Worm (Caenorhabditis elegans): ENCODE data around the gene tig-3.

DNA sequence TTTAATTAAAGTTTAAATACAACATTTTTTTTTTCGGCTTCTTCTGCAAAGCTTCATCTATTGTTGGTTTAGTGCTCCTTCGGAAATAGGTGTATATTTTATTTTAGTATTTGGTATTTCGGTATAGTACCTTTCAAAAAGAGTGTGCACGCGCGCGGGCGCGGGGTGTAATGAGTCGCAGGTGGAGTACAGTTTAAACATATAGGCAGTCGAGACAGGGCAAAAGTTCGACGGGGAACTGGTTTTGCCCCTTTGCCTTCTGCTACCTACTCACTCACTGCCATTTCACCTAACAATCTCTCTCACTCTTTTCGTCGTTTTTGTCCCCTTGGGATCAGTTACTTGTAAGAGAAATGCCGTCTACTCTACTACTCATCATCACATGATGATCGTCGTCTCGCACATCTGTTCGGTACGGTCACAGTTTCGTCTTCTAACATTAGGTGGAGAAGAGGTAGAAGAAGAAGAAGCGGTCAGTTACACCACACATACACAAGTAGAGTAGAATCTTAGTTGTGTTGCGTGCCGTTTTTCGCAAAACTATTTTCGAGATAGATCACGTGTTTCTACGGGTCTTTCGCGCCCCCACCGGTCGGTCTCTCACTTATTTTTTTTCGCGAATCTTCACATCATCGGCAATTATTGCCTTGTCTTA is 39.2 kb downstream of the tig-3 start:
- TF ChIP-seq dve-1 (tag; optimal IDR thresholded peaks at IDR 0.05) = no peak
- no peak for TF ChIP-seq nhr-232 (tag; optimal IDR thresholded peaks at IDR 0.05)
- TF ChIP-seq ceh-30 (tag; optimal IDR thresholded peaks at IDR 0.05) = no peak
- TF ChIP-seq madf-2 (tag; optimal IDR thresholded peaks at IDR 0.05) = no peak
- TF ChIP-seq K02D7.2 (tag; optimal IDR thresholded peaks at IDR 0.05) = no peak
- TF ChIP-seq ets-4 (tag; optimal IDR thresholded peaks at IDR 0.05) = no peak
- no peak for TF ChIP-seq rnt-1 (tag; optimal IDR thresholded peaks at IDR 0.05)
- TF ChIP-seq zip-5 (tag; optimal IDR thresholded peaks at IDR 0.05) = no peak

Measured in whole organism, late embryonic.